5 fruit fly cellular contexts compared by ENCODE assay signal in the genomic region with DNA sequence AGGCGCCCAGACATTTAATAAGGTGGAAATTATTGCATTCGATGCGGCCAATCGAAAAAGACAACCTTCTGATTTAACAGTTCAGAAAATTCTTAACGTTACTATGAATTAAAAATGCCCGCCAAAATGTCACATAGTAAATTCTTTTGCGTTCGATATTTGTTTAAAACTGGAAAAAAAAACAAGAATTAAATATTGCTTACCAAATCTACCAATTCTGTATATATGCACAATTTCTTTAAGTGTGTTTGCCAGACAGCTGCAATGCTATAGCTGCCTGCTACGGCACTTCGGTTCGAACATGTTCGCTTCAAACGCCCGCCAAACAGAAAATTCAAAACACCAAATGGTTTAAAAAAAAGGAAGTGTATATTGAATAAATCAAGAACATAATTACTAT.
A peak's percentile ranks its signal among the peaks of the same experiment; 100 is the strongest.
TF ChIP-seq lines count a peak whose summit lies in the region.

No protein-coding gene starts in this region.

TF ChIP-seq in whole organism, adult, 20 proteins besides CTCF, POLR2A, EP300 and RAD21 (continued from another document):
- TF ChIP-seq CG7101 (tag; optimal IDR thresholded peaks at IDR 0.05; lab: Kevin White, UChicago) (peak; percentile 37), toe (GFP tag; optimal IDR thresholded peaks at IDR 0.05; lab: Kevin White, UChicago) (no peak)

TF ChIP-seq in whole organism, embryonic, 481 proteins besides CTCF, POLR2A, EP300 and RAD21 (continued from another document and continues in another):
- TF ChIP-seq CG2116 (GFP tag; optimal IDR thresholded peaks at IDR 0.05; lab: Kevin White, UChicago) (peak; percentile 27), yki (optimal IDR thresholded peaks at IDR 0.05; lab: Kevin White, UChicago) (no peak), CG1529 (GFP tag; optimal IDR thresholded peaks at IDR 0.05; lab: Kevin White, UChicago) (peak; percentile 47), wdn (GFP tag; IDR thresholded peaks at IDR 0.05; lab: Robert Waterston, UW) (peak; percentile 50), crc (GFP tag; optimal IDR thresholded peaks at IDR 0.05; lab: Kevin White, UChicago) (peak; percentile 43), dmrt99B (tag; optimal IDR thresholded peaks at IDR 0.05; lab: Kevin White, UChicago) (peak; percentile 66), CG33213 (GFP tag; optimal IDR thresholded peaks at IDR 0.05; lab: Kevin White, UChicago) (peak; percentile 37), dm (GFP tag; optimal IDR thresholded peaks at IDR 0.05; lab: Kevin White, UChicago) (peak; percentile 23), CG9727 (GFP tag; optimal IDR thresholded peaks at IDR 0.05; lab: Kevin White, UChicago) (peak; percentile 59), Asciz (GFP tag; optimal IDR thresholded peaks at IDR 0.05; lab: Kevin White, UChicago) (peak; percentile 31), cwo (GFP tag; optimal IDR thresholded peaks at IDR 0.05; lab: Kevin White, UChicago) (peak; percentile 51), z (GFP tag; IDR thresholded peaks at IDR 0.05; lab: Robert Waterston, UW) (no peak), shn (GFP tag; optimal IDR thresholded peaks at IDR 0.05; lab: Kevin White, UChicago) (peak; percentile 67), Vsx1 (GFP tag; optimal IDR thresholded peaks at IDR 0.05; lab: Kevin White, UChicago) (no peak), NfI (GFP tag; optimal IDR thresholded peaks at IDR 0.05; lab: Kevin White, UChicago) (peak; percentile 50), CG18764 (GFP tag; optimal IDR thresholded peaks at IDR 0.05; lab: Kevin White, UChicago) (peak; percentile 48), Lhr (GFP tag; optimal IDR thresholded peaks at IDR 0.05; lab: Kevin White, UChicago) (peak; percentile 23), pnt (GFP tag; optimal IDR thresholded peaks at IDR 0.05; lab: Kevin White, UChicago) (peak; percentile 69), Xrp1 (GFP tag; IDR thresholded peaks at IDR 0.05; lab: Robert Waterston, UW) (peak; percentile 76), CG11093 (GFP tag; IDR thresholded peaks at IDR 0.05; lab: Robert Waterston, UW) (no peak), HHEX (GFP tag; optimal IDR thresholded peaks at IDR 0.05; lab: Kevin White, UChicago) (peak; percentile 48), psq (GFP tag; optimal IDR thresholded peaks at IDR 0.05; lab: Kevin White, UChicago) (no peak), YL-1 (GFP tag; optimal IDR thresholded peaks at IDR 0.05; lab: Kevin White, UChicago) (peak; percentile 7), tup (GFP tag; optimal IDR thresholded peaks at IDR 0.05; lab: Kevin White, UChicago) (no peak), CG1024 (GFP tag; IDR thresholded peaks at IDR 0.05; lab: Robert Waterston, UW) (peak; percentile 46; the same call in 1 of the 2 replicates), Aef1 (GFP tag; IDR thresholded peaks at IDR 0.05; lab: Robert Waterston, UW) (peak; percentile 55), tin (GFP tag; optimal IDR thresholded peaks at IDR 0.05; lab: Kevin White, UChicago) (peak; percentile 68), Hmx (GFP tag; optimal IDR thresholded peaks at IDR 0.05; lab: Kevin White, UChicago) (peak; percentile 24), CG17829 (tag; optimal IDR thresholded peaks at IDR 0.05; lab: Kevin White, UChicago) (peak; percentile 47), sob (GFP tag; IDR thresholded peaks at IDR 0.05; lab: Robert Waterston, UW) (peak; percentile 75), Taf1 (GFP tag; IDR thresholded peaks at IDR 0.05; lab: Robert Waterston, UW) (no peak)

TF ChIP-seq in whole organism, prepupa, 60 proteins besides CTCF, POLR2A, EP300 and RAD21 (continued from another document and continues in another):
- TF ChIP-seq eg (GFP tag; IDR thresholded peaks at IDR 0.05; lab: Robert Waterston, UW): peak; percentile 76
- TF ChIP-seq Eip78C (GFP tag; lab: Kevin White, UChicago): peak; percentile 92
- TF ChIP-seq Smox (GFP tag; optimal IDR thresholded peaks at IDR 0.05; lab: Kevin White, UChicago): peak; percentile 58
- TF ChIP-seq esn (GFP tag; optimal IDR thresholded peaks at IDR 0.05; lab: Kevin White, UChicago): peak; percentile 74
- no peak for TF ChIP-seq salr (GFP tag; optimal IDR thresholded peaks at IDR 0.05; lab: Kevin White, UChicago)
- TF ChIP-seq Sox102F (GFP tag; optimal IDR thresholded peaks at IDR 0.05; lab: Kevin White, UChicago): peak; percentile 43
- TF ChIP-seq Sox14 (GFP tag; optimal IDR thresholded peaks at IDR 0.05; lab: Kevin White, UChicago): peak; percentile 59
- TF ChIP-seq CG6792 (GFP tag; optimal IDR thresholded peaks at IDR 0.05; lab: Kevin White, UChicago): peak; percentile 55
- peak; percentile 54 for TF ChIP-seq lz (GFP tag; optimal IDR thresholded peaks at IDR 0.05; lab: Kevin White, UChicago)
- TF ChIP-seq fd59A (GFP tag; optimal IDR thresholded peaks at IDR 0.05; lab: Kevin White, UChicago): no peak
- TF ChIP-seq CG11762 (GFP tag; optimal IDR thresholded peaks at IDR 0.05; lab: Kevin White, UChicago; ENCODE audit: insufficient read depth): peak; percentile 27
- TF ChIP-seq CG6276 (GFP tag; optimal IDR thresholded peaks at IDR 0.05; lab: Kevin White, UChicago): peak; percentile 36
- TF ChIP-seq Hr39 (GFP tag; optimal IDR thresholded peaks at IDR 0.05; lab: Kevin White, UChicago): peak; percentile 60
- TF ChIP-seq Ets21C (GFP tag; optimal IDR thresholded peaks at IDR 0.05; lab: Kevin White, UChicago): peak; percentile 31
- TF ChIP-seq CG8319 (GFP tag; optimal IDR thresholded peaks at IDR 0.05; lab: Kevin White, UChicago): peak; percentile 43
- peak; percentile 66 for TF ChIP-seq CG32006 (GFP tag; optimal IDR thresholded peaks at IDR 0.05; lab: Kevin White, UChicago)
- peak; percentile 73 for TF ChIP-seq Hr4 (GFP tag; optimal IDR thresholded peaks at IDR 0.05; lab: Kevin White, UChicago)
- no peak for TF ChIP-seq spab (GFP tag; optimal IDR thresholded peaks at IDR 0.05; lab: Kevin White, UChicago)
- TF ChIP-seq fkh (GFP tag; optimal IDR thresholded peaks at IDR 0.05; lab: Kevin White, UChicago): no peak
- TF ChIP-seq Blimp-1 (GFP tag; optimal IDR thresholded peaks at IDR 0.05; lab: Kevin White, UChicago): no peak
- peak; percentile 26; the same call in 1 of the 2 replicates for TF ChIP-seq CG11294 (GFP tag; IDR thresholded peaks at IDR 0.05; lab: Robert Waterston, UW)
- TF ChIP-seq CG1621 (tag; optimal IDR thresholded peaks at IDR 0.05; lab: Kevin White, UChicago): peak; percentile 43
- TF ChIP-seq Hr38 (GFP tag; optimal IDR thresholded peaks at IDR 0.05; lab: Kevin White, UChicago): no peak
- TF ChIP-seq CG6808 (GFP tag; optimal IDR thresholded peaks at IDR 0.05; lab: Kevin White, UChicago): no peak
- TF ChIP-seq CG11902 (GFP tag; optimal IDR thresholded peaks at IDR 0.05; lab: Kevin White, UChicago): no peak
- TF ChIP-seq Met (GFP tag; optimal IDR thresholded peaks at IDR 0.05; lab: Kevin White, UChicago): peak; percentile 64
- TF ChIP-seq CG34406 (GFP tag; optimal IDR thresholded peaks at IDR 0.05; lab: Kevin White, UChicago): peak; percentile 46
- TF ChIP-seq achi (GFP tag; optimal IDR thresholded peaks at IDR 0.05; lab: Kevin White, UChicago): peak; percentile 58
- peak; percentile 52 for TF ChIP-seq CG7368 (GFP tag; optimal IDR thresholded peaks at IDR 0.05; lab: Kevin White, UChicago)
- peak; percentile 67 for TF ChIP-seq CG6163 (GFP tag; IDR thresholded peaks at IDR 0.05; lab: Robert Waterston, UW)
- TF ChIP-seq CG6854 (GFP tag; optimal IDR thresholded peaks at IDR 0.05; lab: Kevin White, UChicago): no peak
- TF ChIP-seq Ets96B (tag; optimal IDR thresholded peaks at IDR 0.05; lab: Kevin White, UChicago): peak; percentile 23
- TF ChIP-seq CG10669 (GFP tag; optimal IDR thresholded peaks at IDR 0.05; lab: Kevin White, UChicago): peak; percentile 50

TF ChIP-seq in whole organism, pupa, 21 proteins besides CTCF, POLR2A, EP300 and RAD21 (continued from another document):
- peak; percentile 81 for TF ChIP-seq CG4496 (GFP tag; IDR thresholded peaks at IDR 0.05; lab: Robert Waterston, UW)
- TF ChIP-seq EcR (GFP tag; optimal IDR thresholded peaks at IDR 0.05; lab: Kevin White, UChicago): no peak
TF ChIP-seq in whole organism, pupa: peak in this region for 17.

TF ChIP-seq in whole organism, wandering third instar larva, 38 proteins besides CTCF, POLR2A, EP300 and RAD21 (continued from another document):
- no peak for TF ChIP-seq Rel (GFP tag; optimal IDR thresholded peaks at IDR 0.05; lab: Kevin White, UChicago)
- TF ChIP-seq Rel (tag; optimal IDR thresholded peaks at IDR 0.05; lab: Kevin White, UChicago): no peak
- no peak for TF ChIP-seq dmrt93B (GFP tag; optimal IDR thresholded peaks at IDR 0.05; lab: Kevin White, UChicago)
- TF ChIP-seq fru (GFP tag; optimal IDR thresholded peaks at IDR 0.05; lab: Kevin White, UChicago): peak; percentile 65
- no peak for TF ChIP-seq N (GFP tag; optimal IDR thresholded peaks at IDR 0.05; lab: Kevin White, UChicago)
- TF ChIP-seq Dfd (GFP tag; optimal IDR thresholded peaks at IDR 0.05; lab: Kevin White, UChicago): no peak
- TF ChIP-seq CG32264 (GFP tag; optimal IDR thresholded peaks at IDR 0.05; lab: Kevin White, UChicago): no peak
- TF ChIP-seq lola (GFP tag; optimal IDR thresholded peaks at IDR 0.05; lab: Kevin White, UChicago): no peak
- TF ChIP-seq Sp1 (GFP tag; optimal IDR thresholded peaks at IDR 0.05; lab: Kevin White, UChicago): peak; percentile 19
- TF ChIP-seq CG9705 (GFP tag; optimal IDR thresholded peaks at IDR 0.05; lab: Kevin White, UChicago): no peak
- TF ChIP-seq Hr83 (GFP tag; optimal IDR thresholded peaks at IDR 0.05; lab: Kevin White, UChicago; ENCODE audit: poor library complexity, severe bottlenecking): no peak
- no peak for TF ChIP-seq Mio (GFP tag; optimal IDR thresholded peaks at IDR 0.05; lab: Kevin White, UChicago)
- no peak for TF ChIP-seq usp (GFP tag; optimal IDR thresholded peaks at IDR 0.05; lab: Kevin White, UChicago)
- no peak for TF ChIP-seq Abd-B (GFP tag; optimal IDR thresholded peaks at IDR 0.05; lab: Kevin White, UChicago)
- no peak for TF ChIP-seq Vsx2 (GFP tag; optimal IDR thresholded peaks at IDR 0.05; lab: Kevin White, UChicago; ENCODE audit: partially characterized antibody)
- no peak for TF ChIP-seq br (GFP tag; optimal IDR thresholded peaks at IDR 0.05; lab: Kevin White, UChicago)
- TF ChIP-seq pan (optimal IDR thresholded peaks at IDR 0.05; lab: Kevin White, UChicago): no peak
- TF ChIP-seq ey (GFP tag; optimal IDR thresholded peaks at IDR 0.05; lab: Kevin White, UChicago): peak; percentile 53
